Worm (Caenorhabditis elegans) whole organism, late embryonic: Measurements from ENCODE around the gene F09B9.4.

Experiments
- Y22D7AL.16 ChIP-seq: sonication (generic microtip); optimal IDR thresholded peaks from 2 replicates; lab custom pipeline; 2016; ENCODE audit warnings: missing genetic modification characterization, missing compliant biosample characterization
- ahr-1 ChIP-seq: sonication (generic microtip); optimal IDR thresholded peaks from 2 replicates; lab custom pipeline; 2016; ENCODE audit warnings: missing genetic modification characterization, missing compliant biosample characterization
- ceh-45 ChIP-seq: fragments of 200-800 bp; sonication (Bioruptor generic); IDR thresholded peaks from 2 replicates; pipeline ENCODE4 v1.3.6; 2022; ENCODE audit warnings: missing genetic modification reagents, missing genetic modification characterization, missing compliant biosample characterization
- elt-2 ChIP-seq: sonication (generic microtip); optimal IDR thresholded peaks from 2 replicates; lab custom pipeline; 2016; ENCODE audit warnings: missing genetic modification reagents, missing genetic modification characterization, missing compliant biosample characterization
- fkh-10 ChIP-seq: fragments of 150-350 bp; optimal IDR thresholded peaks from 2 replicates; lab custom pipeline; 2014; ENCODE audit warnings: missing biosample characterization, missing genetic modification reagents, missing genetic modification characterization
- fkh-6 ChIP-seq: sonication (generic microtip); optimal IDR thresholded peaks from 2 replicates; lab custom pipeline; 2016; ENCODE audit warnings: missing genetic modification characterization, missing compliant biosample characterization
- gmeb-2 ChIP-seq: sonication (generic microtip); optimal IDR thresholded peaks from 2 replicates; lab custom pipeline; 2016; ENCODE audit warnings: missing genetic modification characterization, inconsistent platforms, missing compliant biosample characterization
- hlh-13 ChIP-seq: fragments of 200-800 bp; sonication (Bioruptor generic); optimal IDR thresholded peaks from 2 replicates; lab custom pipeline; 2018; ENCODE audit warnings: mild to moderate bottlenecking, missing genetic modification characterization, missing compliant biosample characterization
- hlh-8 ChIP-seq: sonication (generic microtip); optimal IDR thresholded peaks from 2 replicates; lab custom pipeline; 2016; ENCODE audit warnings: missing genotype, missing genetic modification characterization, missing compliant biosample characterization
- lin-11 ChIP-seq: fragments of 200-800 bp; sonication (Bioruptor generic); optimal IDR thresholded peaks from 2 replicates; lab custom pipeline; 2018; ENCODE audit warnings: mild to moderate bottlenecking, missing genetic modification characterization, missing compliant biosample characterization
- odd-2 ChIP-seq: sonication (generic microtip); optimal IDR thresholded peaks from 2 replicates; lab custom pipeline; 2017; ENCODE audit warnings: antibody characterized with exemption, mild to moderate bottlenecking, missing genetic modification characterization, missing compliant biosample characterization
- pat-9 ChIP-seq: fragments of 200-800 bp; sonication (Bioruptor generic); optimal IDR thresholded peaks from 2 replicates; lab custom pipeline; 2018; ENCODE audit warnings: mild to moderate bottlenecking, missing genetic modification characterization, moderate library complexity, missing compliant biosample characterization
- ref-2 ChIP-seq: sonication (generic microtip); optimal IDR thresholded peaks from 2 replicates; lab custom pipeline; 2016; ENCODE audit warnings: missing genetic modification characterization, missing compliant biosample characterization
- rnt-1 ChIP-seq: sonication (generic microtip); optimal IDR thresholded peaks from 2 replicates; lab custom pipeline; 2016; ENCODE audit warnings: missing genetic modification characterization, missing compliant biosample characterization
- tbx-7 ChIP-seq: sonication (generic microtip); optimal IDR thresholded peaks from 2 replicates; lab custom pipeline; 2016; ENCODE audit warnings: missing genotype, missing genetic modification characterization, missing compliant biosample characterization

F09B9.4 gene

ce11 chrX:10205321-10205720 is 44.9 kb downstream of the F09B9.4 start, which contains the start of gene sex-1:
sex-1 (minus strand) TSS chrX:10205421.
- no peak for TF ChIP-seq gmeb-2
- TF ChIP-seq ceh-45 (GFP tag; lab: Robert Waterston, UW), result no peak
- TF ChIP-seq fkh-6 (tag; lab: Kevin White, UChicago), result no peak
- no peak for TF ChIP-seq hlh-8 (tag; lab: Kevin White, UChicago)
- TF ChIP-seq pat-9, result no peak
- TF ChIP-seq, all 69 proteins: peak for 0

DNA sequence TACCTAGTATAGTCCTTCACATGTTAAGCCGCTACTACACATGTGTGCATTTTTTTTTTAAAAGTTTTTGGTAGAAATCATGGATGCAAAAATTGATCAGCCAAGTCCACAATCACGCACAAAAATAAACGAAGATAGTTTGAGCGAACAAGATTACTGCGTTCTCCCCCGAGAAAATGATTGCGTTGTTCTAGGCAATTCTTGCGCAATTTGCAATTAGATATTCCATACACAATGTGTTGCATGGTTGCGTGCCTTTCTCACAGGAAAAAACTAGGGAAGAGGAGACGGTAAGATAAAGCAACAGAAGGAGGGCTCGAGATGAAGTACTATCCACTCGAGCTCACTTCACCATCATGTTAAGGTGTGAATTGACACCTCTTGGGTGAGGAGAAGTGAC is 45.6 kb downstream of the F09B9.4 start:
- peak; percentile 22 for TF ChIP-seq ref-2
- peak; percentile 8 for TF ChIP-seq elt-2 (tag; lab: Kevin White, UChicago)
- no peak for TF ChIP-seq ahr-1 (tag; lab: Kevin White, UChicago)
- no peak for TF ChIP-seq lin-11 (tag; lab: Kevin White, UChicago)
- TF ChIP-seq hlh-13 (GFP tag; lab: Kevin White, UChicago), result no peak
- no peak for TF ChIP-seq Y22D7AL.16 (tag; lab: Kevin White, UChicago)
- TF ChIP-seq odd-2 (tag; lab: Kevin White, UChicago), result no peak
- no peak for TF ChIP-seq fkh-10 (GFP tag; lab: Kevin White, UChicago)
- no peak for TF ChIP-seq rnt-1 (tag; lab: Kevin White, UChicago)

DNA sequence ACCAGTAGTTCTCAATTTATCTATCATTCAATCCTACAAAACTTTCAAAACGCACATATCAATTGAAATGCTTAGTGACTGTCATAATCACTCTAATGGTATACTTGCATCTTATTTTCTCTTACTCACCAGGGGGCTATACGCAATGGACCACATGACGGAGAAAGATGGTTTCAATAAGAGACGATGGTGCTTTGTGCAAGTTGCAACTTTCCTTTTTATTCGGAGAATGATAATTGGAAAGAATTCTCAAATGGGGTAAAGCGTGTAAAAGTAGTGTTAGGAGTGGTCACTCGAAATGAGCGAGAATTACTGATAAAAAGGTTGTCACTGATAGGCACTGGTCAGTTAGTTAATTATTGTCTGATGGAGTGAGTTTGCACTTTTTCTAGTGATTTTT is 48.1 kb downstream of the F09B9.4 start:
- peak; percentile 27 for TF ChIP-seq elt-2 (tag; lab: Kevin White, UChicago)
- no peak for TF ChIP-seq tbx-7 (tag; lab: Kevin White, UChicago)
- TF ChIP-seq fkh-10 (GFP tag; lab: Kevin White, UChicago), result no peak
- no peak for TF ChIP-seq hlh-13 (GFP tag; lab: Kevin White, UChicago)
